Worm (Caenorhabditis elegans) whole organism, L1 larva: ENCODE data around the gene F48G7.8.

Source experiments
- aly-2 ChIP-seq: fragments of 150-350 bp; optimal IDR thresholded peaks from 2 replicates; lab custom pipeline; 2014; ENCODE audit warnings: missing biosample characterization, missing genetic modification characterization
- lin-15B ChIP-seq: fragments of 150-350 bp; sonication (generic microtip); optimal IDR thresholded peaks from 3 replicates; lab custom pipeline; 2014; ENCODE audit warnings: missing biosample characterization, missing genetic modification characterization
- pqm-1 ChIP-seq: sonication (generic microtip); optimal IDR thresholded peaks from 3 replicates; lab custom pipeline; 2017; ENCODE audit warnings: missing biosample characterization, missing genetic modification characterization
- tbx-2 ChIP-seq: sonication (generic microtip); optimal IDR thresholded peaks from 2 replicates; lab custom pipeline; 2016; ENCODE audit warnings: missing genetic modification characterization, missing compliant biosample characterization
- unc-130 ChIP-seq: fragments of 150-350 bp; optimal IDR thresholded peaks from 2 replicates; lab custom pipeline; 2017; ENCODE audit warnings: missing biosample characterization, missing genetic modification characterization, inconsistent platforms
- unc-30 ChIP-seq: sonication (generic microtip); optimal IDR thresholded peaks from 2 replicates; lab custom pipeline; 2017; ENCODE audit warnings: missing biosample characterization, missing genetic modification characterization
- unc-62 ChIP-seq: fragments of 150-350 bp; optimal IDR thresholded peaks from 2 replicates; lab custom pipeline; 2014; ENCODE audit warnings: missing biosample characterization, missing genetic modification reagents, missing genetic modification characterization

- no peak for TF ChIP-seq unc-62 (GFP tag; lab: Kevin White, UChicago)
- TF ChIP-seq aly-2 (tag; lab: Kevin White, UChicago) = no peak
- TF ChIP-seq unc-30 (tag; lab: Kevin White, UChicago) = no peak
- no peak for TF ChIP-seq tbx-2 (tag; lab: Kevin White, UChicago)
- TF ChIP-seq unc-130 (tag; lab: Kevin White, UChicago) = no peak
- TF ChIP-seq pqm-1 (tag; lab: Kevin White, UChicago) = no peak
- TF ChIP-seq lin-15B (tag; lab: Kevin White, UChicago) = no peak
Measured at ce11 chrV:620987-621386, 6.5 kb downstream of the F48G7.8 start.
